Fruit fly (Drosophila melanogaster) whole organism, pupa: Measurements from ENCODE around the gene tsl.

Source experiments
- CG10348 ChIP-seq: fragments of 200-800 bp; sonication (Bioruptor generic); IDR thresholded peaks from 2 replicates; pipeline ENCODE4 v1.3.6; 2022; ENCODE audit warnings: missing biosample characterization, missing genetic modification characterization
- CG13204 ChIP-seq: fragments of 200-800 bp; sonication (Bioruptor generic); optimal IDR thresholded peaks from 2 replicates; lab custom pipeline; 2018; ENCODE audit warnings: missing biosample characterization, mild to moderate bottlenecking, missing genetic modification characterization, moderate library complexity
- CG4496 ChIP-seq: fragments of 200-800 bp; sonication (Bioruptor generic); IDR thresholded peaks from 3 replicates; pipeline ENCODE4 v1.3.6; 2022; ENCODE audit warnings: missing biosample characterization, missing genetic modification characterization
- EcR ChIP-seq: fragments of 200-800 bp; sonication (Bioruptor generic); optimal IDR thresholded peaks from 3 replicates; lab custom pipeline; 2019; ENCODE audit warnings: missing biosample characterization, missing genetic modification characterization, mild to moderate bottlenecking, moderate library complexity, missing genetic modification reagents
- Snoo ChIP-seq: fragments of 200-800 bp; sonication (Bioruptor generic); optimal IDR thresholded peaks from 3 replicates; lab custom pipeline; 2017; ENCODE audit warnings: missing biosample characterization, mild to moderate bottlenecking, missing genetic modification characterization, inconsistent platforms
- fd96Ca ChIP-seq: fragments of 200-800 bp; sonication (Bioruptor generic); IDR thresholded peaks from 3 replicates; pipeline ENCODE4 v1.3.6; 2022; ENCODE audit warnings: missing biosample characterization, missing genetic modification characterization

DNA sequence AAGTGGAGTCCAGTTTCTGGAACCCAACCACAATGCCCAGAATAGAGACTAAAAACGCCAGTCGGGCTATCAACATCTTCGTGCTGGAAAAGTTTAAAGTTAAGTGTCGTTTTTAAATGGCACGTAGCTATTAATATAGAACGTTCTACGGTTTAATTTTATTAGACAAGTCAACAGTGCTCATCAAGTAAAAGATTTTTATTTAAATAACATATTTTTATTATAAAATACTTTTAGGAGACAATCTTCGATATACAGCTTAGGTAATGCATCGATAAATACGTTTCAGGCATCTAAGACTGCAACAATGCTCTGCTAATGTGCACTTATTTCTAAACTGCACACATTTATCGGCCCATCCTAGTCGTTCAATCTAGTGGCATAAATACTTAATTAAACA lies 45.6 kb downstream of the tsl start, which contains the start of gene CG42869:
- TF ChIP-seq Snoo (tag; lab: Kevin White, UChicago) (no peak), CG10348 (GFP tag; lab: Robert Waterston, UW) (no peak), EcR (no peak), fd96Ca (no peak), CG4496 (GFP tag; lab: Robert Waterston, UW) (no peak), CG13204 (GFP tag; lab: Kevin White, UChicago) (no peak)
